Fruit fly (Drosophila melanogaster) whole organism, embryonic: ENCODE measurements around the gene Ide.

Source experiments
- Adf1 ChIP-seq: fragments of 200-800 bp; sonication (Bioruptor generic); IDR thresholded peaks from 2 replicates; pipeline ENCODE4 v1.3.6; 2022; ENCODE audit warnings: missing biosample characterization, missing genetic modification characterization
- BEAF-32 ChIP-seq: fragments of 200-800 bp; sonication (Bioruptor generic); optimal IDR thresholded peaks from 3 replicates; lab custom pipeline; 2017; ENCODE audit warnings: missing biosample characterization, missing genetic modification characterization, mild to moderate bottlenecking, moderate library complexity, missing genetic modification reagents
- CG10321 ChIP-seq: fragments of 200-800 bp; sonication (Bioruptor generic); IDR thresholded peaks from 2 replicates; pipeline ENCODE4 v1.3.6; 2022; ENCODE audit warnings: missing biosample characterization, missing genetic modification characterization
- CG12942 ChIP-seq: fragments of 200-800 bp; sonication (Bioruptor generic); optimal IDR thresholded peaks from 3 replicates; lab custom pipeline; 2016; ENCODE audit warnings: missing biosample characterization, missing genetic modification characterization
- CG14014 ChIP-seq: fragments of 200-800 bp; sonication (Bioruptor generic); IDR thresholded peaks from 2 replicates; pipeline ENCODE4 v1.3.6; 2022; ENCODE audit warnings: missing biosample characterization, missing genetic modification characterization
- CG14441 ChIP-seq: fragments of 200-800 bp; sonication (Bioruptor generic); IDR thresholded peaks from 2 replicates; pipeline ENCODE4 v1.3.6; 2022; ENCODE audit warnings: missing biosample characterization, missing genetic modification characterization
- CG15011 ChIP-seq: fragments of 200-800 bp; sonication (Bioruptor generic); optimal IDR thresholded peaks from 3 replicates; lab custom pipeline; 2018; ENCODE audit warnings: missing biosample characterization, mild to moderate bottlenecking, missing genetic modification characterization
- CG15269 ChIP-seq: fragments of 200-800 bp; sonication (Bioruptor generic); optimal IDR thresholded peaks from 2 replicates; lab custom pipeline; 2018; ENCODE audit warnings: missing biosample characterization, mild to moderate bottlenecking, missing genetic modification characterization, moderate library complexity
- CG15601 ChIP-seq: fragments of 200-800 bp; sonication (Bioruptor generic); optimal IDR thresholded peaks from 3 replicates; lab custom pipeline; 2019; ENCODE audit warnings: missing biosample characterization, mild to moderate bottlenecking, missing genetic modification characterization, moderate library complexity
- CG1603 ChIP-seq: fragments of 200-800 bp; sonication (Bioruptor generic); optimal IDR thresholded peaks from 2 replicates; lab custom pipeline; 2019; ENCODE audit warnings: missing biosample characterization, mild to moderate bottlenecking, missing genetic modification characterization, moderate library complexity
- CG17361 ChIP-seq: fragments of 200-800 bp; sonication (Bioruptor generic); IDR thresholded peaks from 3 replicates; pipeline ENCODE4 v1.3.6; 2022; ENCODE audit warnings: missing biosample characterization, missing genetic modification characterization
- CG1792 ChIP-seq: fragments of 200-800 bp; sonication (Bioruptor generic); optimal IDR thresholded peaks from 2 replicates; lab custom pipeline; 2016; ENCODE audit warnings: missing biosample characterization, missing genetic modification characterization
- CG30020 ChIP-seq: fragments of 200-800 bp; optimal IDR thresholded peaks from 2 replicates; lab custom pipeline; 2019; ENCODE audit warnings: missing biosample characterization, mild to moderate bottlenecking, missing genetic modification characterization, moderate library complexity
- CG31365 ChIP-seq: fragments of 200-800 bp; sonication (Bioruptor generic); optimal IDR thresholded peaks from 2 replicates; lab custom pipeline; 2018; ENCODE audit warnings: missing biosample characterization, mild to moderate bottlenecking, missing genetic modification characterization
- CG4730 ChIP-seq: fragments of 200-800 bp; sonication (Bioruptor generic); IDR thresholded peaks from 2 replicates; pipeline ENCODE4 v1.3.6; 2022; ENCODE audit warnings: missing biosample characterization, missing genetic modification characterization
- CG7357 ChIP-seq: fragments of 200-800 bp; sonication (Bioruptor generic); IDR thresholded peaks from 3 replicates; pipeline ENCODE4 v1.3.6; 2022; ENCODE audit warnings: missing biosample characterization, missing genetic modification characterization
- CG7987 ChIP-seq: fragments of 200-800 bp; sonication (Bioruptor generic); optimal IDR thresholded peaks from 2 replicates; lab custom pipeline; 2018; ENCODE audit warnings: missing biosample characterization, mild to moderate bottlenecking, missing genetic modification characterization, moderate library complexity
- CG9932 ChIP-seq: fragments of 200-800 bp; sonication (Bioruptor generic); IDR thresholded peaks from 2 replicates; pipeline ENCODE4 v1.3.6; 2022; ENCODE audit warnings: missing biosample characterization, missing genetic modification characterization
- D ChIP-seq, 2 experiments: fragments of 200-800 bp in 1 of 2; fragments of >200 bp in 1 of 2; sonication (Bioruptor generic) in 1 of 2; optimal IDR thresholded peaks; 2 replicates in 1 of 2; 3 replicates in 1 of 2; lab custom pipeline; 2017; ENCODE audit warnings: mild to moderate bottlenecking in 1 of 2, missing biosample characterization in 1 of 2, missing genetic modification characterization in 1 of 2, missing genetic modification reagents in 1 of 2
- Dll ChIP-seq: fragments of 200-800 bp; sonication (Bioruptor generic); IDR thresholded peaks from 4 replicates; pipeline ENCODE4 v1.3.6; 2022; ENCODE audit warnings: missing biosample characterization, missing genetic modification characterization; ENCODE audit not compliant: partially characterized antibody
- ERR ChIP-seq: fragments of 200-800 bp; sonication (Bioruptor generic); optimal IDR thresholded peaks from 2 replicates; lab custom pipeline; 2016; ENCODE audit warnings: missing biosample characterization, missing genetic modification characterization
- H15 ChIP-seq: fragments of 200-800 bp; sonication (Bioruptor generic); IDR thresholded peaks from 3 replicates; pipeline ENCODE4 v1.3.6; 2022; ENCODE audit warnings: missing biosample characterization, missing genetic modification characterization
- H2.0 ChIP-seq: fragments of 200-800 bp; sonication (Bioruptor generic); IDR thresholded peaks from 2 replicates; pipeline ENCODE4 v1.3.6; 2022; ENCODE audit warnings: missing biosample characterization, missing genetic modification characterization
- HLH3B ChIP-seq: fragments of 200-800 bp; sonication (Bioruptor generic); IDR thresholded peaks from 2 replicates; pipeline ENCODE4 v1.3.6; 2022; ENCODE audit warnings: missing biosample characterization, missing genetic modification characterization
- Max ChIP-seq: fragments of 200-800 bp; sonication (Bioruptor generic); optimal IDR thresholded peaks from 2 replicates; lab custom pipeline; 2016; ENCODE audit warnings: missing biosample characterization, mild to moderate bottlenecking, missing genetic modification characterization
- NC2α ChIP-seq: fragments of 200-800 bp; sonication (Bioruptor generic); optimal IDR thresholded peaks from 2 replicates; lab custom pipeline; 2016; ENCODE audit warnings: missing biosample characterization, missing genetic modification characterization
- NfI ChIP-seq: fragments of 200-800 bp; sonication (Bioruptor generic); optimal IDR thresholded peaks from 3 replicates; lab custom pipeline; 2018; ENCODE audit warnings: missing biosample characterization, mild to moderate bottlenecking, missing genetic modification characterization, moderate library complexity
- amos ChIP-seq: fragments of 200-800 bp; sonication (Bioruptor generic); IDR thresholded peaks from 2 replicates; pipeline ENCODE4 v1.3.6; 2022; ENCODE audit warnings: missing biosample characterization, missing genetic modification characterization; ENCODE audit not compliant: partially characterized antibody
- bab2 ChIP-seq: fragments of 200-800 bp; sonication (Bioruptor generic); optimal IDR thresholded peaks from 2 replicates; lab custom pipeline; 2016; ENCODE audit warnings: missing biosample characterization, missing genetic modification characterization
- bsh ChIP-seq, 2 experiments: fragments of 200-800 bp; sonication (Bioruptor generic); optimal IDR thresholded peaks; 2 replicates each; lab custom pipeline; 2017 to 2018; ENCODE audit warnings: mild to moderate bottlenecking in 2 of 2, missing biosample characterization in 2 of 2, missing genetic modification characterization in 2 of 2, moderate library complexity in 1 of 2
- chif ChIP-seq, 2 experiments: fragments of 200-800 bp; sonication (Bioruptor generic); optimal IDR thresholded peaks; 3 replicates each; lab custom pipeline; 2016; ENCODE audit warnings: missing biosample characterization in 2 of 2, missing genetic modification characterization in 2 of 2
- chm ChIP-seq: fragments of 200-800 bp; sonication (Bioruptor generic); IDR thresholded peaks from 2 replicates; pipeline ENCODE4 v1.3.6; 2022; ENCODE audit warnings: missing biosample characterization, missing genetic modification characterization
- dm ChIP-seq: fragments of 200-800 bp; sonication (Bioruptor generic); optimal IDR thresholded peaks from 3 replicates; lab custom pipeline; 2016; ENCODE audit warnings: missing biosample characterization, missing genetic modification characterization
- eyg ChIP-seq: fragments of 200-800 bp; sonication (Bioruptor generic); optimal IDR thresholded peaks from 3 replicates; lab custom pipeline; 2016; ENCODE audit warnings: missing biosample characterization, missing genetic modification characterization
- gem ChIP-seq: fragments of 200-800 bp; sonication (Bioruptor generic); optimal IDR thresholded peaks from 2 replicates; lab custom pipeline; 2019; ENCODE audit warnings: missing biosample characterization, mild to moderate bottlenecking, missing genetic modification characterization, moderate library complexity
- gsb ChIP-seq: fragments of 200-800 bp; sonication (Bioruptor generic); IDR thresholded peaks from 2 replicates; pipeline ENCODE4 v1.3.6; 2022; ENCODE audit warnings: missing biosample characterization, missing genetic modification characterization
- luna ChIP-seq: fragments of 200-800 bp; sonication (Bioruptor generic); optimal IDR thresholded peaks from 2 replicates; lab custom pipeline; 2016; ENCODE audit warnings: missing biosample characterization, missing genetic modification characterization
- mam ChIP-seq: fragments of 200-800 bp; sonication (Bioruptor generic); optimal IDR thresholded peaks from 3 replicates; lab custom pipeline; 2016; ENCODE audit warnings: missing biosample characterization, missing genetic modification characterization
- pnt ChIP-seq: fragments of 200-800 bp; sonication (Bioruptor generic); optimal IDR thresholded peaks from 3 replicates; lab custom pipeline; 2016; ENCODE audit warnings: missing biosample characterization, missing genetic modification characterization
- pros ChIP-seq: fragments of 200-800 bp; sonication (Bioruptor generic); optimal IDR thresholded peaks from 3 replicates; lab custom pipeline; 2019; ENCODE audit warnings: missing biosample characterization, mild to moderate bottlenecking, missing genetic modification characterization, moderate library complexity
- row ChIP-seq: fragments of 200-800 bp; sonication (Bioruptor generic); IDR thresholded peaks from 3 replicates; pipeline ENCODE4 v1.3.6; 2022; ENCODE audit warnings: missing biosample characterization, missing genetic modification characterization
- shn ChIP-seq: fragments of 200-800 bp; sonication (Bioruptor generic); optimal IDR thresholded peaks from 3 replicates; lab custom pipeline; 2016; ENCODE audit warnings: missing biosample characterization, missing genetic modification characterization
- sr ChIP-seq: fragments of 200-800 bp; sonication (Bioruptor generic); IDR thresholded peaks from 3 replicates; pipeline ENCODE4 v1.3.6; 2022; ENCODE audit warnings: missing biosample characterization, missing genetic modification characterization
- tap ChIP-seq: fragments of 200-800 bp; optimal IDR thresholded peaks from 3 replicates; lab custom pipeline; 2019; ENCODE audit warnings: missing biosample characterization, mild to moderate bottlenecking, missing genetic modification characterization, moderate library complexity
- tna ChIP-seq: fragments of 200-800 bp; sonication (Bioruptor generic); IDR thresholded peaks from 2 replicates; pipeline ENCODE4 v1.3.6; 2022; ENCODE audit warnings: missing biosample characterization, missing genetic modification characterization; ENCODE audit not compliant: partially characterized antibody
- tx ChIP-seq: fragments of 200-800 bp; sonication (Bioruptor generic); optimal IDR thresholded peaks from 2 replicates; lab custom pipeline; 2016; ENCODE audit warnings: missing biosample characterization, missing genetic modification characterization
- vvl ChIP-seq: fragments of 200-800 bp; sonication (Bioruptor generic); IDR thresholded peaks from 2 replicates; pipeline ENCODE4 v1.3.6; 2022; ENCODE audit warnings: missing biosample characterization, missing genetic modification characterization
- zen ChIP-seq: fragments of 200-800 bp; sonication (Bioruptor generic); optimal IDR thresholded peaks from 3 replicates; lab custom pipeline; 2018; ENCODE audit warnings: missing biosample characterization, mild to moderate bottlenecking, missing genetic modification characterization, moderate library complexity
- zfh1 ChIP-seq: fragments of 200-800 bp; sonication (Bioruptor generic); IDR thresholded peaks from 3 replicates; pipeline ENCODE4 v1.3.6; 2022; ENCODE audit warnings: missing biosample characterization, missing genetic modification characterization

Gene Ide

dm6 chr3L:20393357-20393756, 17.7 kb upstream of the Ide start, which contains the start of gene CG33969 (continued):
- TF ChIP-seq HLH3B (no peak), CG7357 (GFP tag; lab: Robert Waterston, UW) (no peak), CG30020 (tag; lab: Kevin White, UChicago) (peak; percentile 9), Dll (GFP tag; lab: Robert Waterston, UW) (peak; percentile 39; the same call in 1 of the 4 replicates)

DNA sequence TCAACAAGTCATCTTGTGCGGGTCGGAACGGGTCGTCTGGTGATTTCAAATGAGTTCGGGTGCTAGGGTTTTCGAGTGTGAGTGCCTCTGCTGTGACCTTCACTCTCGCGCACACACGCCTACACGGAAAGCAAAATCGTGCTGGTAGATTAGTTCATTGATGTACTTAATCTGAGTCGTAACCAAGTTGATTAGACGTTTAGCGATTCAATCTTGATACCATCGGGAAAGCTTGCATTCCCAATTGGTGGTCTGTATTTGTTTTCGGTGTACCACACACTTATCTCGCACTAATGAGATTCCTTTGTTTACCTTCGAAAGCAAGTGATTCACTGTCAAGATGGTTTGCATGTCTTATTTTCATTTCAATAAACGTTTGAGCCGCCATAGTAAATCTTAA, 13.3 kb upstream of the Ide start:
- peak; percentile 60; the same call in 1 of the 2 replicates for TF ChIP-seq CG14441
- TF ChIP-seq mam (GFP tag; lab: Kevin White, UChicago), result peak; percentile 40
- peak; percentile 41; the same call in 1 of the 2 replicates for TF ChIP-seq CG4730 (GFP tag; lab: Robert Waterston, UW)
- TF ChIP-seq H2.0 (GFP tag; lab: Robert Waterston, UW), result peak; percentile 50
- no peak for TF ChIP-seq gsb (GFP tag; lab: Robert Waterston, UW)
- TF ChIP-seq amos (GFP tag; lab: Robert Waterston, UW), result no peak
- 0 out of 3 replicates have a peak, but pooled peaks have one; percentile 35 for TF ChIP-seq sr (GFP tag; lab: Robert Waterston, UW)
- TF ChIP-seq tna, result no peak
- TF ChIP-seq tx (GFP tag; lab: Kevin White, UChicago), result no peak
- TF ChIP-seq eyg (GFP tag; lab: Kevin White, UChicago), result no peak
- peak; percentile 29 for TF ChIP-seq bab2 (GFP tag; lab: Kevin White, UChicago)
- no peak for TF ChIP-seq dm (GFP tag; lab: Kevin White, UChicago)
- TF ChIP-seq shn (GFP tag; lab: Kevin White, UChicago), result peak; percentile 32
- TF ChIP-seq BEAF-32 (GFP tag; lab: Kevin White, UChicago), result no peak
- TF ChIP-seq H15 (GFP tag; lab: Robert Waterston, UW), result no peak
- no peak for TF ChIP-seq CG12942
- TF ChIP-seq NC2α (GFP tag; lab: Kevin White, UChicago), result no peak
- peak in 1 of 2 experiments; percentile 0 for TF ChIP-seq bsh (GFP tag; optimal IDR thresholded peaks at IDR 0.05; lab: Kevin White, UChicago)
- no peak for TF ChIP-seq zen (tag; lab: Kevin White, UChicago)
- TF ChIP-seq CG31365, result no peak
- peak; percentile 61 for TF ChIP-seq gem (tag; lab: Kevin White, UChicago)
- TF ChIP-seq D (optimal IDR thresholded peaks at IDR 0.05; lab: Kevin White, UChicago), result no peak
- no peak for TF ChIP-seq D (GFP tag; optimal IDR thresholded peaks at IDR 0.05; lab: Kevin White, UChicago)
- TF ChIP-seq NfI (GFP tag; lab: Kevin White, UChicago), result peak; percentile 44
- peak; percentile 47 for TF ChIP-seq CG1603
- peak; percentile 24 for TF ChIP-seq Max (GFP tag; lab: Kevin White, UChicago)
- no peak for TF ChIP-seq pros (GFP tag; lab: Kevin White, UChicago)
- no peak for TF ChIP-seq CG15601 (tag; lab: Kevin White, UChicago)
- TF ChIP-seq tap, result no peak
- TF ChIP-seq CG15011 (GFP tag; lab: Kevin White, UChicago), result no peak
- TF ChIP-seq chm (GFP tag; lab: Robert Waterston, UW), result no peak; the same call in 1 of the 2 replicates
- peak; percentile 58 for TF ChIP-seq CG9932 (GFP tag; lab: Robert Waterston, UW)
- peak; percentile 59 for TF ChIP-seq CG15269 (tag; lab: Kevin White, UChicago)
- TF ChIP-seq Adf1 (GFP tag; lab: Robert Waterston, UW), result no peak
- TF ChIP-seq CG14014 (GFP tag; lab: Robert Waterston, UW), result no peak; the same call in 1 of the 2 replicates
- peak; percentile 31; the same call in 1 of the 2 replicates for TF ChIP-seq HLH3B
- peak; percentile 69 for TF ChIP-seq vvl (GFP tag; lab: Robert Waterston, UW)
- no peak for TF ChIP-seq zfh1 (GFP tag; lab: Robert Waterston, UW)
- no peak for TF ChIP-seq CG1792 (GFP tag; lab: Kevin White, UChicago)
- no peak for TF ChIP-seq CG10321 (GFP tag; lab: Robert Waterston, UW)
- TF ChIP-seq CG17361 (GFP tag; lab: Robert Waterston, UW), result 0 out of 3 replicates have a peak, but pooled peaks have one; percentile 17
- TF ChIP-seq luna (GFP tag; lab: Kevin White, UChicago), result no peak
- TF ChIP-seq pnt (GFP tag; lab: Kevin White, UChicago), result peak; percentile 11
- TF ChIP-seq ERR (GFP tag; lab: Kevin White, UChicago), result peak; percentile 59
- peak; percentile 63 for TF ChIP-seq row (GFP tag; lab: Robert Waterston, UW)
- peak in 1 of 2 experiments; percentile 13 for TF ChIP-seq chif (GFP tag; optimal IDR thresholded peaks at IDR 0.05; lab: Kevin White, UChicago)
- TF ChIP-seq CG7987, result peak; percentile 28
